Fruit fly (Drosophila melanogaster): Measurements from ENCODE around the gene nis.

nis gene

dm6 chr2L:1629206-1629959 is 42.4 kb upstream of the nis start (continued):
- TF ChIP-seq CG5180 (GFP tag; optimal IDR thresholded peaks at IDR 0.05) (no peak), BEAF-32 (GFP tag; optimal IDR thresholded peaks at IDR 0.05) (no peak), pan (optimal IDR thresholded peaks at IDR 0.05) (no peak), pan (GFP tag; optimal IDR thresholded peaks at IDR 0.05 in 1 of 2, IDR thresholded peaks at IDR 0.05 in 1 of 2) (peak in 1 of 2 experiments; percentile 61), nom (GFP tag; optimal IDR thresholded peaks at IDR 0.05) (no peak), Hr39 (optimal IDR thresholded peaks at IDR 0.05) (no peak), CG12219 (GFP tag; optimal IDR thresholded peaks at IDR 0.05) (peak; percentile 27), CG34422 (GFP tag; IDR thresholded peaks at IDR 0.05) (peak; percentile 49; the same call in 1 of the 3 replicates), Hand (GFP tag; optimal IDR thresholded peaks at IDR 0.05) (peak; percentile 57), cas (GFP tag; IDR thresholded peaks at IDR 0.05) (no peak), gfzf (GFP tag; optimal IDR thresholded peaks at IDR 0.05) (no peak), CG15269 (tag; optimal IDR thresholded peaks at IDR 0.05) (peak; percentile 76), ind (GFP tag; optimal IDR thresholded peaks at IDR 0.05) (peak; percentile 58), sisA (GFP tag; IDR thresholded peaks at IDR 0.05) (peak; percentile 36), exex (tag; optimal IDR thresholded peaks at IDR 0.05) (peak; percentile 16), CG18619 (GFP tag; optimal IDR thresholded peaks at IDR 0.05) (peak; percentile 41), CG6175 (GFP tag; IDR thresholded peaks at IDR 0.05) (no peak), CG15073 (GFP tag; optimal IDR thresholded peaks at IDR 0.05) (no peak), Doc3 (GFP tag; IDR thresholded peaks at IDR 0.05; ENCODE audit: partially characterized antibody) (no peak), CG12104 (GFP tag; optimal IDR thresholded peaks at IDR 0.05) (no peak), CG11247 (GFP tag; IDR thresholded peaks at IDR 0.05) (peak; percentile 38; the same call in 1 of the 2 replicates), CG3065 (GFP tag; optimal IDR thresholded peaks at IDR 0.05) (no peak), Atf-2 (GFP tag; optimal IDR thresholded peaks at IDR 0.05) (no peak), Aef1 (GFP tag; IDR thresholded peaks at IDR 0.05) (peak; percentile 41; the same call in 2 of the 3 replicates), CG4424 (GFP tag; optimal IDR thresholded peaks at IDR 0.05) (peak; percentile 32), CG16815 (GFP tag; optimal IDR thresholded peaks at IDR 0.05) (peak; percentile 60), btn (GFP tag; optimal IDR thresholded peaks at IDR 0.05) (no peak), pho (GFP tag; optimal IDR thresholded peaks at IDR 0.05) (peak; percentile 38), Hr78 (GFP tag; optimal IDR thresholded peaks at IDR 0.05) (no peak), Ravus (GFP tag; IDR thresholded peaks at IDR 0.05) (no peak), lilli (GFP tag; optimal IDR thresholded peaks at IDR 0.05) (peak; percentile 64), unc-4 (GFP tag; IDR thresholded peaks at IDR 0.05; ENCODE audit: partially characterized antibody) (no peak), wdn (GFP tag; IDR thresholded peaks at IDR 0.05) (no peak), bab2 (GFP tag; optimal IDR thresholded peaks at IDR 0.05) (peak; percentile 20), CG6683 (GFP tag; optimal IDR thresholded peaks at IDR 0.05) (no peak), zf30C (GFP tag; optimal IDR thresholded peaks at IDR 0.05) (no peak), Dfd (GFP tag; optimal IDR thresholded peaks at IDR 0.05) (no peak), CG1647 (GFP tag; optimal IDR thresholded peaks at IDR 0.05) (peak; percentile 43), shn (GFP tag; optimal IDR thresholded peaks at IDR 0.05) (no peak), CG16779 (GFP tag; IDR thresholded peaks at IDR 0.05) (no peak), Blimp-1 (GFP tag; optimal IDR thresholded peaks at IDR 0.05) (peak; percentile 14), dmrt11E (tag; optimal IDR thresholded peaks at IDR 0.05) (no peak), Med (GFP tag) (peak; percentile 86), ci (GFP tag; IDR thresholded peaks at IDR 0.05) (peak; percentile 52; the same call in 1 of the 3 replicates), Max (GFP tag; optimal IDR thresholded peaks at IDR 0.05) (peak; percentile 35), CG17361 (GFP tag; IDR thresholded peaks at IDR 0.05) (0 out of 3 replicates have a peak, but pooled peaks have one; percentile 33), mam (GFP tag; optimal IDR thresholded peaks at IDR 0.05) (peak; percentile 28), CG6654 (GFP tag; optimal IDR thresholded peaks at IDR 0.05) (no peak), CG3847 (GFP tag; IDR thresholded peaks at IDR 0.05) (peak; percentile 59; the same call in 1 of the 2 replicates), CG10147 (GFP tag; optimal IDR thresholded peaks at IDR 0.05) (peak; percentile 36)
